Fruit fly (Drosophila melanogaster): ENCODE results near the gene CG1523.

CG1523 gene

dm6 chr3R:28811677-28812465 is 7.6 kb downstream of the CG1523 start, which contains the start of gene Prp39 (continued):
- no peak for TF ChIP-seq sc (optimal IDR thresholded peaks at IDR 0.05)
- no peak for TF ChIP-seq sc (GFP tag; optimal IDR thresholded peaks at IDR 0.05)
- TF ChIP-seq Sox100B (GFP tag; optimal IDR thresholded peaks at IDR 0.05) = no peak
- TF ChIP-seq tna (GFP tag; IDR thresholded peaks at IDR 0.05; ENCODE audit: partially characterized antibody) = peak; percentile 49; the same call in 1 of the 2 replicates
- no peak for TF ChIP-seq ewg (GFP tag; optimal IDR thresholded peaks at IDR 0.05)
- TF ChIP-seq crp (GFP tag; optimal IDR thresholded peaks at IDR 0.05) = no peak
- TF ChIP-seq CG10565 (GFP tag; optimal IDR thresholded peaks at IDR 0.05) = no peak
- no peak for TF ChIP-seq hkb (optimal IDR thresholded peaks at IDR 0.05)
- peak; percentile 42; the same call in 1 of the 2 replicates for TF ChIP-seq hkb (GFP tag; IDR thresholded peaks at IDR 0.05)
- peak; percentile 43 for TF ChIP-seq Sry-δ (GFP tag; optimal IDR thresholded peaks at IDR 0.05)
- TF ChIP-seq tin (GFP tag; optimal IDR thresholded peaks at IDR 0.05) = no peak
- no peak for TF ChIP-seq cg (GFP tag; optimal IDR thresholded peaks at IDR 0.05)
- peak; percentile 49 for TF ChIP-seq trem (tag; optimal IDR thresholded peaks at IDR 0.05)
- TF ChIP-seq kah (GFP tag; optimal IDR thresholded peaks at IDR 0.05) = no peak
- TF ChIP-seq Awh (GFP tag; IDR thresholded peaks at IDR 0.05) = no peak
- no peak for TF ChIP-seq Myb (GFP tag; optimal IDR thresholded peaks at IDR 0.05)
- TF ChIP-seq CG12155 (GFP tag; optimal IDR thresholded peaks at IDR 0.05) = peak; percentile 6
- no peak for TF ChIP-seq CG12299 (tag; optimal IDR thresholded peaks at IDR 0.05)
- no peak for TF ChIP-seq Fer1 (GFP tag; optimal IDR thresholded peaks at IDR 0.05)
- no peak for TF ChIP-seq CG8944 (GFP tag; optimal IDR thresholded peaks at IDR 0.05)
- no peak for TF ChIP-seq Side (GFP tag; optimal IDR thresholded peaks at IDR 0.05)
- TF ChIP-seq CG14050 (GFP tag; IDR thresholded peaks at IDR 0.05) = no peak
- TF ChIP-seq trh (GFP tag; optimal IDR thresholded peaks at IDR 0.05) = no peak
- no peak for TF ChIP-seq Lhr (GFP tag; optimal IDR thresholded peaks at IDR 0.05)
- no peak for TF ChIP-seq CG18476 (GFP tag; optimal IDR thresholded peaks at IDR 0.05)
- 0 out of 2 replicates have a peak, but pooled peaks have one; percentile 8 for TF ChIP-seq CG9215 (GFP tag; IDR thresholded peaks at IDR 0.05)
- no peak for TF ChIP-seq CG1832 (GFP tag; optimal IDR thresholded peaks at IDR 0.05)
- TF ChIP-seq CG6272 (GFP tag; IDR thresholded peaks at IDR 0.05) = 0 out of 2 replicates have a peak, but pooled peaks have one; percentile 9
- TF ChIP-seq CG16815 (GFP tag; optimal IDR thresholded peaks at IDR 0.05) = no peak
- TF ChIP-seq CG33557 (GFP tag; optimal IDR thresholded peaks at IDR 0.05) = no peak
- no peak for TF ChIP-seq lab (GFP tag; optimal IDR thresholded peaks at IDR 0.05)
- TF ChIP-seq CG5953 (GFP tag; IDR thresholded peaks at IDR 0.05) = no peak
- peak; percentile 46; the same call in 1 of the 2 replicates for TF ChIP-seq al (GFP tag; IDR thresholded peaks at IDR 0.05)
- no peak for TF ChIP-seq CG43689 (GFP tag; IDR thresholded peaks at IDR 0.05)
- no peak for TF ChIP-seq Oaz (GFP tag; IDR thresholded peaks at IDR 0.05)
- TF ChIP-seq sob (GFP tag; IDR thresholded peaks at IDR 0.05) = peak; percentile 39; the same call in 1 of the 2 replicates
- no peak for TF ChIP-seq CG7928 (GFP tag; optimal IDR thresholded peaks at IDR 0.05)
- no peak for TF ChIP-seq slp2 (GFP tag; optimal IDR thresholded peaks at IDR 0.05)
- peak; percentile 51; the same call in 1 of the 3 replicates for TF ChIP-seq CG17361 (GFP tag; IDR thresholded peaks at IDR 0.05)
- peak; percentile 45; the same call in 1 of the 2 replicates for TF ChIP-seq Atf6 (GFP tag; IDR thresholded peaks at IDR 0.05)
- TF ChIP-seq CG18599 (GFP tag; optimal IDR thresholded peaks at IDR 0.05) = no peak
- TF ChIP-seq CG7963 (GFP tag; IDR thresholded peaks at IDR 0.05; ENCODE audit: partially characterized antibody) = peak; percentile 31; the same call in 1 of the 3 replicates
- TF ChIP-seq ab (GFP tag; optimal IDR thresholded peaks at IDR 0.05) = no peak
- TF ChIP-seq cad (GFP tag; optimal IDR thresholded peaks at IDR 0.05) = no peak
- no peak for TF ChIP-seq gce (GFP tag; IDR thresholded peaks at IDR 0.05)
- no peak for TF ChIP-seq CG7357 (GFP tag; IDR thresholded peaks at IDR 0.05)
- no peak for TF ChIP-seq Six4 (GFP tag; optimal IDR thresholded peaks at IDR 0.05)
- no peak for TF ChIP-seq CG4360 (GFP tag; IDR thresholded peaks at IDR 0.05)
- TF ChIP-seq Vsx1 (GFP tag; optimal IDR thresholded peaks at IDR 0.05) = no peak
- TF ChIP-seq hbn (GFP tag; IDR thresholded peaks at IDR 0.05; ENCODE audit: partially characterized antibody) = peak; percentile 71
